Worm (Caenorhabditis elegans) whole organism, L4 larva: ENCODE data around the gene cpl-1.
"Not testable (repeated sequence)": the region's sequence is repeated elsewhere in the genome, so short reads cannot be mapped to it uniquely, and the experiment has no call there.

Experiments
- aly-2 ChIP-seq: sonication (generic microtip); optimal IDR thresholded peaks from 2 replicates; lab custom pipeline; 2018; ENCODE audit warnings: missing biosample characterization, missing genetic modification characterization
- dmd-8 ChIP-seq: fragments of 200-800 bp; sonication (Bioruptor generic); IDR thresholded peaks from 2 replicates; pipeline ENCODE4 v1.3.6; 2022; ENCODE audit warnings: missing genetic modification characterization, missing compliant biosample characterization
- mxl-3 ChIP-seq: fragments of 200-800 bp; sonication (Bioruptor generic); optimal IDR thresholded peaks from 2 replicates; lab custom pipeline; 2018; ENCODE audit warnings: mild to moderate bottlenecking, missing genetic modification characterization, missing compliant biosample characterization
- nhr-10 ChIP-seq: fragments of 150-350 bp; optimal IDR thresholded peaks from 2 replicates; lab custom pipeline; 2014; ENCODE audit warnings: missing biosample characterization, missing genetic modification characterization
- pha-4 ChIP-seq, 2 experiments: fragments of 150-350 bp in 1 of 2; fragments of 200-800 bp in 1 of 2; sonication (Bioruptor generic) in 1 of 2; IDR thresholded peaks in 1 of 2; optimal IDR thresholded peaks in 1 of 2; 2 replicates each; pipeline versions ENCODE4 v1.3.6 to Lab custom; 2014 to 2022; ENCODE audit warnings: missing genetic modification characterization in 2 of 2, missing genetic modification reagents in 2 of 2, missing biosample characterization in 1 of 2, missing compliant biosample characterization in 1 of 2
- snpc-4 ChIP-seq: fragments of 150-350 bp; optimal IDR thresholded peaks from 2 replicates; lab custom pipeline; 2014; ENCODE audit warnings: missing biosample characterization, missing genetic modification characterization

DNA sequence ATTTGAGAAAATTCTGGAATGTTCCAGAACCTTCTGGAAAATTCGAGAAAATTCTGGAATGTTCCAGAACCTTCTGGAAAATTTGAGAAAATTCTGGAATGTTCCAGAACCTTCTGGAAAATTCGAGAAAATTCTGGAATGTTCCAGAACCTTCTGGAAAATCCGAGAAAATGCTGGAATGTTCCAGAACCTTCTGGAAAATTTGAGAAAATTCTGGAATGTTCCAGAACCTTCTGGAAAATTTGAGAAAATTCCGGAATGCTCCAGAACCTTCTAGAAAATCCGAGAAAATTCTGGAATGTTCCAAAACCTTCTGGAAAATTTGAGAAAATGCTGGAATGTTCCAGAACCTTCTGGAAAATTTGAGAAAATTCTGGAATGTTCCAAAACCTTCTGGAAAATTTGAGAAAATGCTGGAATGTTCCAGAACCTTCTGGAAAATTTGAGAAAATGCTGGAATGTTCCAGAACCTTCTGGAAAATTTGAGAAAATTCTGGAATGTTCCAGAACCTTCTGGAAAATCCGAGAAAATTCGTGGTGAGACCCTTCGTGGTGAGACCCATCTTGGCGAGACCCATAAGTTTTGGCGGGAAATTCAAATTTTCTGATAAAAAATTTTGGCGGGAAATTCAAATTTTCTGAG lies 47.0 kb downstream of the cpl-1 start:
- TF ChIP-seq nhr-10 (tag; lab: Kevin White, UChicago); dmd-8 (GFP tag; lab: Robert Waterston, UW); aly-2 (tag; lab: Kevin White, UChicago); pha-4 (tag; optimal IDR thresholded peaks at IDR 0.05; lab: Kevin White, UChicago); snpc-4; mxl-3 (GFP tag; lab: Kevin White, UChicago): not testable (repeated sequence)
- TF ChIP-seq pha-4 (GFP tag; IDR thresholded peaks at IDR 0.05; lab: Robert Waterston, UW), result 0 out of 2 replicates have a peak, but pooled peaks have one; percentile 19
